Fruit fly (Drosophila melanogaster) whole organism, adult: ENCODE measurements around the gene CG15040.

Experiments used
- CG12768 ChIP-seq: fragments of 200-800 bp; sonication (Bioruptor generic); optimal IDR thresholded peaks from 2 replicates; lab custom pipeline; 2017; ENCODE audit warnings: missing biosample characterization, missing genetic modification characterization, mild to moderate bottlenecking, moderate library complexity, missing genetic modification reagents
- CG1620 ChIP-seq: fragments of 200-800 bp; sonication (Bioruptor generic); optimal IDR thresholded peaks from 2 replicates; lab custom pipeline; 2016; ENCODE audit warnings: missing biosample characterization, missing genetic modification characterization
- CG7045 ChIP-seq: fragments of 200-800 bp; sonication (Bioruptor generic); optimal IDR thresholded peaks from 2 replicates; lab custom pipeline; 2017; ENCODE audit warnings: missing biosample characterization, mild to moderate bottlenecking, missing genetic modification characterization
- CG7101 ChIP-seq: fragments of 200-800 bp; sonication (Bioruptor generic); optimal IDR thresholded peaks from 2 replicates; lab custom pipeline; 2018; ENCODE audit warnings: missing biosample characterization, mild to moderate bottlenecking, missing genetic modification characterization, moderate library complexity
- Hr96 ChIP-seq: fragments of 200-800 bp; sonication (Bioruptor generic); optimal IDR thresholded peaks from 2 replicates; lab custom pipeline; 2016; ENCODE audit warnings: missing biosample characterization, missing genetic modification characterization
- Mnt ChIP-seq: fragments of 200-800 bp; sonication (Bioruptor generic); optimal IDR thresholded peaks from 2 replicates; lab custom pipeline; 2016; ENCODE audit warnings: missing biosample characterization, mild to moderate bottlenecking, missing genetic modification characterization
- bab1 ChIP-seq: fragments of 200-800 bp; sonication (Bioruptor generic); optimal IDR thresholded peaks from 3 replicates; lab custom pipeline; 2019; ENCODE audit warnings: missing biosample characterization, mild to moderate bottlenecking, missing genetic modification characterization, moderate library complexity
- cic ChIP-seq: fragments of 200-800 bp; sonication (Bioruptor generic); optimal IDR thresholded peaks from 2 replicates; lab custom pipeline; 2017; ENCODE audit warnings: missing biosample characterization, mild to moderate bottlenecking, missing genetic modification characterization, moderate library complexity
- cnc ChIP-seq, 2 experiments: fragments of >200 bp; optimal IDR thresholded peaks; 2 replicates each; lab custom pipeline; 2017
- kay ChIP-seq: fragments of 200-800 bp; sonication (Bioruptor generic); peaks from one replicate; lab custom pipeline; 2016; ENCODE audit warnings: missing biosample characterization, missing genetic modification characterization, borderline replicate concordance
- ovo ChIP-seq: fragments of 200-800 bp; sonication (Bioruptor generic); optimal IDR thresholded peaks from 2 replicates; lab custom pipeline; 2016; ENCODE audit warnings: missing biosample characterization, missing genetic modification characterization

dm6 chrX:18630990-18631389 lies 13.6 kb upstream of the CG15040 start:
- TF ChIP-seq CG12768 (GFP tag; lab: Kevin White, UChicago), result no peak
- TF ChIP-seq CG7101 (tag; lab: Kevin White, UChicago), result no peak
- TF ChIP-seq cnc (optimal IDR thresholded peaks at IDR 0.05; lab: Kevin White, UChicago), result no peak
- TF ChIP-seq kay, result no peak
- TF ChIP-seq Mnt (GFP tag; lab: Kevin White, UChicago), result no peak
- TF ChIP-seq ovo (GFP tag; lab: Kevin White, UChicago), result no peak
- TF ChIP-seq CG1620 (GFP tag; lab: Kevin White, UChicago), result no peak
- TF ChIP-seq CG7045, result no peak
- TF ChIP-seq Hr96, result no peak
- no peak for TF ChIP-seq bab1
- no peak for TF ChIP-seq cic (GFP tag; lab: Kevin White, UChicago)
